Fruit fly (Drosophila melanogaster) whole organism, embryonic: ENCODE data around the gene Rab7.

Experiments
- pzg ChIP-seq: fragments of 200-800 bp; sonication (Bioruptor generic); optimal IDR thresholded peaks from 3 replicates; lab custom pipeline; 2018; ENCODE audit warnings: missing biosample characterization, mild to moderate bottlenecking, missing genetic modification characterization, moderate library complexity
- zfh2 ChIP-seq: fragments of 200-800 bp; sonication (Bioruptor generic); optimal IDR thresholded peaks from 2 replicates; lab custom pipeline; 2016; ENCODE audit warnings: missing biosample characterization, missing genetic modification characterization

DNA sequence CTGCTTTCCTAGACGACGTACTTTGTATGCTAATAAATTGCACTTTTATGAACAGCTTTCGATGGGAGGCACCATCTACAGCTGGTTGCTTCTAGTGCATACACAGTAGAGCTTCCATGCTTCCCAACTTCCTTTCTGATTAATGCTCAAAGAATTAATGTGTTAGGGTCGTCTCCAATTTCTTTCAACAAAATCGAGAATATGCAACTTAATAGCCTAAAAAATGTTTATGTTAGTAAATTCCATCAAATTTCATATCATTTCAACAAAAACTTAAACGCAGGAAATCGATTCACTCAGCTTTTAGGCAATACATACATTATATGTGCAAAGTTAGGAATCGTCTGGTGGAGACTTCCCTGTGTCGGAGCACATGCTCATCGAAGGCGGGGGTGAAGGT is 31.3 kb downstream of the Rab7 start:
- TF ChIP-seq zfh2 = no peak
- TF ChIP-seq pzg (GFP tag; lab: Kevin White, UChicago) = no peak
